Worm (Caenorhabditis elegans): ENCODE results near the gene clec-40.

- TF ChIP-seq rnt-1 (tag; optimal IDR thresholded peaks at IDR 0.05) = no peak
- TF ChIP-seq ref-2 (tag; optimal IDR thresholded peaks at IDR 0.05) = no peak
- no peak for TF ChIP-seq ets-4 (tag; optimal IDR thresholded peaks at IDR 0.05)
- TF ChIP-seq dve-1 (tag; optimal IDR thresholded peaks at IDR 0.05) = no peak
- TF ChIP-seq K09A11.1 (tag; optimal IDR thresholded peaks at IDR 0.05; ENCODE audit: insufficient read depth) = no peak
- TF ChIP-seq ama-1 (optimal IDR thresholded peaks at IDR 0.05) = no peak
- no peak for TF ChIP-seq ceh-14 (tag; optimal IDR thresholded peaks at IDR 0.05)
- no peak for TF ChIP-seq pqm-1 (tag; optimal IDR thresholded peaks at IDR 0.05)
- TF ChIP-seq hlh-15 (tag; optimal IDR thresholded peaks at IDR 0.05) = no peak
- no peak for TF ChIP-seq ceh-30 (tag; optimal IDR thresholded peaks at IDR 0.05)
- TF ChIP-seq T23F11.4 (GFP tag; optimal IDR thresholded peaks at IDR 0.05) = no peak
- TF ChIP-seq lin-11 (tag; optimal IDR thresholded peaks at IDR 0.05) = no peak
- peak; percentile 94 for TF ChIP-seq nfya-1 (tag; optimal IDR thresholded peaks at IDR 0.05)
Observed at ce11 chrV:16808168-16808567, 32.7 kb downstream of the clec-40 start.
